Worm (Caenorhabditis elegans): ENCODE data around the gene sams-1.

Gene sams-1

DNA sequence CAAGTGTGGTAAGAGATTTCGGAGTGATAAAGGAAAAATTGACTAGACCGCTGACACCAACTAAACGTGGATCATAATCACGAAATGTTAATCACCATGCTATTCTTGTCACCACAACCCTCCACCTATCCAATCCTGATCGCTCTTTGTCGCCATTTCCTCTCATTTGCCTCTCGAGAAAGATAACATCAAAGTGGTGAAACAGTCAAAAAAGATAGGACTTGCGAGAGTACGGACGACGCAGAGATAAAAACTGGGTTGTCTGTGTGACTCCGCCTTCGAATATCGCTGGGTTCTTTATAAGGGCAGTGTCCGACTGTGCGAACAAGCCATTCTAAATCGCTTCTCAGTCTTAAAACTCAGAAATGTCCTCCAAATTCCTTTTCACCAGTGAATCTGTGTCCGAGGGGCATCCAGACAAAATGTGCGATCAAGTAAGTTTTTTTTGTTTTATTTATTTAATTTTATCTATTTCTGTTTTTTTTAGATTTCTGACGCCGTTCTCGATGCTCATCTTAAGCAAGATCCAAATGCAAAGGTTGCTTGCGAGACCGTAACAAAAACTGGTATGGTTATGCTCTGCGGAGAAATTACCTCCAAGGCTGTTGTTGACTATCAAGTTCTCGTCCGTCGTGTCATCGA lies at the start of gene sams-1:
Gene sams-1 (plus strand): TSS at position 300 of the 642 bp plus-strand sequence.
- TF ChIP-seq W03F9.2 (tag; optimal IDR thresholded peaks at IDR 0.05) (no peak), dao-5 (tag; optimal IDR thresholded peaks at IDR 0.05) (no peak), him-1 (tag; optimal IDR thresholded peaks at IDR 0.05) (no peak)

DNA sequence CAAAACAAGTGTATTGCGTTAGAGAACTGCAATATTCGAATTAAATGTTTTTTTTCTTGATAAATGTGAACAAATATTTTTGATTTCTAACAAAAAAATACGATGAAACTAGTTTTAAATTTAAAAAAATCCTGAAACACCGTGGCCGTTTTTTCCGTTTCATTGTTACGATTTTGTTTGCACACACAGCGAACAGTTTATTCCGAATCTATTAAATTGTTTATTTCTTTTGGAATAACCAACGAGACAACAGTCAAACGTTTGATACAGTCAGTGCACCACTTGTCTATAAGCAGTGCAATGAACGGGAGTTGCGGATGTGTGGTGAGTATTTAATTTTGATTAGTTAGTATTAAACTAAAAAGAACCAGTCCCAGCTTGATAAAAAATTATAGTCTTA lies 49.1 kb upstream of the sams-1 start, which contains the start of gene Y62H9A.13:
Gene Y62H9A.13 (plus strand): TSS at position 301 of the 400 bp plus-strand sequence.
- TF ChIP-seq him-1 (tag; optimal IDR thresholded peaks at IDR 0.05) (no peak), W03F9.2 (tag; optimal IDR thresholded peaks at IDR 0.05) (no peak), dao-5 (tag; optimal IDR thresholded peaks at IDR 0.05) (no peak)

DNA sequence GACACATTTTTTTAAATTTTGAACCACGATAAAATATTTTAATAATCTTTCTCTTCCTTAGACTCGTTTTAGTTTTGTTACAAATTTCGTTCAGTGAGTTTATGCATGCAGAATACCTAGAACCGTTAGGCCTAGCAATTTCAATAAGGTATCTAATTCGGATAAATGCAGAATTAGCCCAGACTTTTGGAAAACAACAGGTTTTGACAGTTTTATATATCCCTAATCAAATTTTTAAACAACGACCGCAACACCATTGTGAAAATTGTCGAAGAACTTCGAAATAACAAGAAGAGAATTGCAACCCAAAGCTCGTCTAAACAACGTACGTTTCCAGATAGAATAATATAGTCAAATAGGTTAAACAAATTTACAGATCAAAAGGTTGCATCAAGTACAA lies 47.8 kb upstream of the sams-1 start, which contains the start of gene Y62H9A.16:
Gene Y62H9A.16 (plus strand): TSS at position 301 of the 400 bp plus-strand sequence.
- no peak for TF ChIP-seq him-1 (tag; optimal IDR thresholded peaks at IDR 0.05)
- no peak for TF ChIP-seq W03F9.2 (tag; optimal IDR thresholded peaks at IDR 0.05)
- TF ChIP-seq dao-5 (tag; optimal IDR thresholded peaks at IDR 0.05): no peak

DNA sequence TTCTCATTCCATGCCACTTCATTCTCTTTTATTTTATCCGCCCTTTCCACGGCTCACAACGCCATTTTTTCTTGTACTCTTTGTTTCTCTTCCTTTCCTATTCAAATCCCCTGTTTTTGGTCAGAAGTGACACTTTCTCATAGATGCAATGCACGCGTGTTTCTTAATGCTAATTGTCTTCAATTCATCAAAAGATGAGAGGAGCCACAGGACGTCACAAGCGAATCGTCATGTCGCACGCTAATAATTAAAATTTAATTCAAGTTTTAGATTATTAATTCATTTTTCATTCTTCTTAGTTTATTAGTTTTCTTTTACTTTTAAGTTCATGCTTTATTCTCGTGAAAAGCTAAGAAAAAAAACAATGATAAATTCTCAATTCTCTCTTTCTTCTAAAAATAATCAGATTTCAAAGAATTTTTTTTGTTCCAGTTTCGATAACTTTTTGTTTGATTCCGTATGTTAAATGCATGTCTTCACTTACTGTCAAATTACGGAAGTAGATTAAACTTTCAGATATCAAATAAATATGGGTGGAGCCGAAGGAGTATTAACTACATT lies 45.0 kb upstream of the sams-1 start, which contains the start of gene Y62H9A.14:
Gene Y62H9A.14 (plus strand): TSS at position 511 of the 561 bp plus-strand sequence.
- no peak for TF ChIP-seq W03F9.2 (tag; optimal IDR thresholded peaks at IDR 0.05)
- TF ChIP-seq him-1 (tag; optimal IDR thresholded peaks at IDR 0.05): no peak
- no peak for TF ChIP-seq dao-5 (tag; optimal IDR thresholded peaks at IDR 0.05)

DNA sequence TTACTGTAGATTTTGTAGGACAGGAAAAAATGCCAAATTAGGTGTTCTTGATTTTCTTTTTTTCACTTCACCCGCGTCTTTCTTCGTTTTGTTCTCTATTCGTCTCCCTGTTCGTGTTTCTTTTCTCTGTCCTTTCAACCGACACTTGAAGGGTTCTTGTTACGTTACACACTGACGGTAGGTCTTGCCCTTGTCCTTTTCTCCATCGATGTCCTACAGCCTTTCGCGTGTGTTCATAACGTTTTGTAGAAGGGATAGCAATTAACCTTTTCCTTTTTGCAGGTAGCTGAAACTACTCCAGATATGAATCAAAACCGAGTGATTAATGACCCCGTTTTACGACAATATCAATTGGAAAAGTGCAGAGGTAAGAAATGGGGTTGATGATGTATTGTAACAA lies 41.6 kb upstream of the sams-1 start, which contains the start of gene F55G7.1:
Gene F55G7.1 (plus strand): TSS at position 276 of the 400 bp plus-strand sequence.
- TF ChIP-seq him-1 (tag; optimal IDR thresholded peaks at IDR 0.05) (no peak), dao-5 (tag; optimal IDR thresholded peaks at IDR 0.05) (no peak), W03F9.2 (tag; optimal IDR thresholded peaks at IDR 0.05) (peak; percentile 32)

DNA sequence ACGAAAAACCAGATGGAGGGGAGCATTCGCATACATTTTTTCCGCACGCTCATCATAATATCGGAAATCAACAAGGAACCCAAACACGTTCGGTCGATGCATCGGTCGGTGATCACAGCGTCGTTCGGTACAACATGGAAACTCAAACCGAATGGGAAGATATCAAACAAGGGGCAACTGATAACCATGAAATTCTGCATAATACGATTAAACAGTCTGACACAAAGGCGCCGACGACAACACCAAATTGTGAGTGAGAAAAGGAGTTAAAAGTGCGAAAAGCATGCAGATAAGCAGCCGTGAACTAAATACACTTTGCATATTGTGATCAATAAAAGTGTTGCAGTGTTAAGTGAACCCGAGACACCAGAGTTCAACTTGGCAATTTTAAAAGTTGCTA lies 40.5 kb upstream of the sams-1 start:
- TF ChIP-seq W03F9.2 (tag; optimal IDR thresholded peaks at IDR 0.05) (no peak), him-1 (tag; optimal IDR thresholded peaks at IDR 0.05) (no peak), dao-5 (tag; optimal IDR thresholded peaks at IDR 0.05) (no peak)

DNA sequence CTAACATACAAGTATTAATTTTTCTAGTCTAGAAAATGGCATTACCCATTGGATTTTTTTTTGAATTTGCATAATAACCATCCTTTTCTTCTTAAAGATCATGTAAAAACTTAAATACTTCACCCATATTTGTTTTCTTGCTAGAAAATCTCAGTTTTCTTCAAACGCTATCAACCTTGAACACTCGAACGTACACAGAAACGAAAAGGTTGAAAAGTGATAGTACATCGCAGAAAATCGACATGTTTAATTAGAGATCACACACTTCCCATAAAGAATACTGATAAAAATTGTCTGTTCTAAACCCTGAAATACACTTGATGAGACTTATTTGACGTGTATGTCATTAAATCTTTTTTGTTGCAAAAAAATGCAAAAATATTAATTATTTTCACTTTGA lies 38.2 kb upstream of the sams-1 start, which contains the start of gene F55G7.4:
Gene F55G7.4 (plus strand): TSS at position 301 of the 400 bp plus-strand sequence.
- TF ChIP-seq him-1 (tag; optimal IDR thresholded peaks at IDR 0.05): no peak
- no peak for TF ChIP-seq W03F9.2 (tag; optimal IDR thresholded peaks at IDR 0.05)
- no peak for TF ChIP-seq dao-5 (tag; optimal IDR thresholded peaks at IDR 0.05)

DNA sequence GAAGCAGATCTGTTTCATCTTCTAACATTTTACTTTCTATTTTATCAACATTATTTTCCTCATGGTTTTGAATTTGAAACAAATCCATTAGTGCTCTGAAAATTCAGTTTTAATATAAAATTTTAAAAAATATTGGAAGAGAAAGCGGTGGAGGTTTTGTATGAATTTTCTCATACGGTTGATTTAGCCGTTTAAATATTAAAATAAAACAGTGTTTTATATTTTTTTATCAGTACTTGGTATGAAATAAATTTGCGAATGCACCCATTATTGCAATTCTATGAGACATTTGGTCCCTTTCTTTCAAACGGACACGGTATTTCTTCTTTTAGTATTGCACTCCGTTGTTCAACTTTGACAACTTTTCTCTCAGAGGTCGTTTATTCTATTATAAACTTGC lies 34.2 kb upstream of the sams-1 start, which contains the start of gene dot-1.4:
Gene dot-1.4 (minus strand): TSS at position 101 of the 400 bp plus-strand sequence.
- TF ChIP-seq W03F9.2 (tag; optimal IDR thresholded peaks at IDR 0.05) (no peak), dao-5 (tag; optimal IDR thresholded peaks at IDR 0.05) (no peak), him-1 (tag; optimal IDR thresholded peaks at IDR 0.05) (no peak)

DNA sequence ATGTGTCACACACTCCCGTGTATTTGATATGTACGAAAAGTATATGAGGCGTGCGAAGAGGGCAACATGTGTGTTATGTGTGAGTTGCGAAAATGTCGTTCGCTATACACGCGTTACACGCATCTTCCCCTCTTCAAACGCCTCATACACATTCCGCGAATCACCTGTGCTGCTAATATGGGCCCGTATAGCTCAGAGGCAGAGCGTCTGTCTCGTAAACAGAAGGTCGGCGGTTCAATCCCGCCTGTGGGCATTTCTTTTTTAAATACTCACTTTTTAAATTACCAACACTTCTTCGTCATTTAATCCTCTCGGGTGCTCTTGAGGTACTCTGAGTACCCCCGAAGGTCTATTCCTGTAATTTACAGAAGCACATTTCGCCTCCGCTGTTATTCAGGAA lies 32.2 kb upstream of the sams-1 start:
- TF ChIP-seq W03F9.2 (tag; optimal IDR thresholded peaks at IDR 0.05) (no peak), dao-5 (tag; optimal IDR thresholded peaks at IDR 0.05) (no peak), him-1 (tag; optimal IDR thresholded peaks at IDR 0.05) (no peak)

DNA sequence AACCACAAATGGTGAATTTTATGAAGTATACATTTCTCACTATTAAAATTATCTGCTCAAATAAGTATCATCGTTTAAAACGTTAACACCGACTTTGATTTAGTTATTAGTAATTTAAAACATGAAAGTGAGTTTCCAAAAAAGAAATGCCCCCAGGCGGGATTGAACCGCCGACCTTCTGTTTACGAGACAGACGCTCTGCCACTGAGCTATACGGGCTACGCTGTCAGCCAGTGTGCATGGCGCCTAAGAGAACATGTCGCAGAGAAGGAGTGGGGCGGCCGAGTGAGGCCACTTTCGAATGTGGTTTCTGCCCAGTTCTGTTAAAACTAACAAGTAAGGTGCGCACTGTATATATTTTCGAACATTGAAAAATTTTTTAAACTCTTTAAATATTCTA lies 30.8 kb upstream of the sams-1 start:
- peak; percentile 37 for TF ChIP-seq him-1 (tag; optimal IDR thresholded peaks at IDR 0.05)
- TF ChIP-seq W03F9.2 (tag; optimal IDR thresholded peaks at IDR 0.05): peak; percentile 9
- no peak for TF ChIP-seq dao-5 (tag; optimal IDR thresholded peaks at IDR 0.05)

DNA sequence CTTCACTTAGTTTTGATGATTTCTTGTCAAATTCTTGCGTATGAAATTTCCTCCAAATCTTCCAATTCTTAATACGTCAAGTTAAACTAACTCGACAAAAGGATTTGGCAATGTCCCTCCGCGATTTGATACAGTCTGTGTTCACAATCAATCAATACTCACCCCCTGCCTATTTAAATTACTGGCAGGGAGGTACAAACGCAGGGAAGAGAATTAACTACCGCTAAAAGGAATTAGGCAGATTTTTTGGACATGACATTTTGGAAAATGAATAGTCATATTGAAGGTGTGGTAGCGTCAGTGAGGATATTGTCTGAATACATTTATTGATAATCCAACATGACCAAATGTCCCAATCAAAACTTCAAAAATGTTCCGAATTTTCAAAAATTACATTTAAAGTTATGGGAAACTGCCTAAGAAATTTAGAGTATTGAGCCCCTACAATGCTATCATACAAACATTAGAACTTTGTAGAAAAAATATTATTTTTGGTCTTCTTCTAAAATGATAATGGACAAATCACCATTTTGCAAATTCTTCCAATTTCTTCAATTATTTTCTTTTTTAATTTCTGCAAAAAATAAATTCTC lies 28.3 kb upstream of the sams-1 start:
- peak; percentile 97 for TF ChIP-seq W03F9.2 (tag; optimal IDR thresholded peaks at IDR 0.05)
- peak; percentile 93 for TF ChIP-seq dao-5 (tag; optimal IDR thresholded peaks at IDR 0.05)
- TF ChIP-seq him-1 (tag; optimal IDR thresholded peaks at IDR 0.05): peak; percentile 99

DNA sequence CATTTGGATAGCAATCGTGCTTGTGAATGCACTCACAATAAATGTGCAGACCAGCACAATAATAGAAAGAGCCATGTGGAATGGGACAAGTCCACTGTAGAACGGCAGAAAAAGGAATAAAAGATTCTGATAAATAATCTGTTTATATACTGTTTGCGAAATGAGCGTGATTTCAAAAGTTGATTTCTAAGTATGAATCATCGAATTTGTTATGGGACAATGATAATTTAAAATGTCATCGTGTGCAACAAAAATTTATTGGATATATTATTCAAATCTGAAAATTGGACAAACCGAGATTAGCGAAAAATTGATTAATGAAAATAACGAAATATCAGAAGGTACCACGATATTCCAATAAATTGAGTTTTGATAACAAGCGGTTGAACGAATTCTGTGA lies 26.9 kb upstream of the sams-1 start, which contains the start of gene F55G7.5:
Gene F55G7.5 (minus strand): TSS at position 101 of the 400 bp plus-strand sequence.
- TF ChIP-seq W03F9.2 (tag; optimal IDR thresholded peaks at IDR 0.05): no peak
- no peak for TF ChIP-seq dao-5 (tag; optimal IDR thresholded peaks at IDR 0.05)
- no peak for TF ChIP-seq him-1 (tag; optimal IDR thresholded peaks at IDR 0.05)

DNA sequence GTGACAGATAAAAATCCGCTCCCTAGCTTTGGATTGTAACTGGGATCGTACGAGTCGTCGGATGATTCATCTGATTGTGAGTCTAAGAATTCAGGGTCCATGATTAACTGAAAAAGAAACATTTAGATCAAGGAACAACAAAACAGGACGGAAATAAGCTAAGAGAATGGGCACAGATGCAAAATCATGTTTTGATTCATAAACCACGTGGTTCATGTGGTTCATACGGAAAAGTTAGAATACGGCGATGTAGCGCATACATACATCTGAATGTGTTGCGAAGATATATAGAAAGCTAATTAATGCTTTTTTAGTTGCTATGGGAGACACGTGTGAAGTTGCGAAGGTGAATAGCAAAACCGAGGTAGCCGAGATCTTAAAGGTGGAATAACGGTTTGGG lies 23.8 kb upstream of the sams-1 start, which contains the start of gene F55G7.3:
Gene F55G7.3 (minus strand): TSS at position 101 of the 400 bp plus-strand sequence.
- TF ChIP-seq dao-5 (tag; optimal IDR thresholded peaks at IDR 0.05): no peak
- no peak for TF ChIP-seq W03F9.2 (tag; optimal IDR thresholded peaks at IDR 0.05)
- TF ChIP-seq him-1 (tag; optimal IDR thresholded peaks at IDR 0.05): no peak
